Worm (Caenorhabditis elegans): ENCODE results near the gene cfap-20.

The cfap-20 gene

DNA sequence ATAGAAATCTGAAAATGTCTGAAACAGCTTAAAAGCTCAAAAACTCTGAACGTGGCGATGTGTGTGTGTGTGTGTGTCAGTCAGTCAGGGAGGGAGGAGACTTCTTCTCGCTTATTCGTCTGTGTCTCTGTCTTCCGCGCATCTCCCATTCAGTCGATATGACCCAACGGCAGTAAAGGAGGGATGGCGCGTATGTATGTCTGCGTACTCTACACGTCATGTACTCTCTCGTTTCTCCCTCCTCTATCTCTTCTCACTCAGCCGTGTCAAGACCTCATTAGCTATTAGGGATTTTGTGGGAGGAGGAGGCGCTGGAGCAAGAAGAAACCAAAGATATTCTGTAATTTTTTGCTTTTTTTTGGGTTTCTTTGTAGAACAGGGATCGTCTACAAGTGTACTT lies 5.3 kb downstream of the cfap-20 start:
- TF ChIP-seq ztf-1 (GFP tag; conservative IDR thresholded peaks at IDR 0.05), result no peak
- peak; percentile 75 for TF ChIP-seq crh-2 (tag; optimal IDR thresholded peaks at IDR 0.05)
- TF ChIP-seq nhr-6 (tag; optimal IDR thresholded peaks at IDR 0.05), result peak; percentile 9
- peak in 1 of 2 experiments; percentile 11 for TF ChIP-seq mdl-1 (tag; optimal IDR thresholded peaks at IDR 0.05)
- TF ChIP-seq Y55F3AM.14 (GFP tag; optimal IDR thresholded peaks at IDR 0.05), result no peak
- TF ChIP-seq nhr-129 (tag; optimal IDR thresholded peaks at IDR 0.05), result peak; percentile 91
- peak; percentile 58 for TF ChIP-seq zag-1 (tag; optimal IDR thresholded peaks at IDR 0.05)
- peak; percentile 5 for TF ChIP-seq nhr-21 (tag; optimal IDR thresholded peaks at IDR 0.05)
- peak; percentile 57 for TF ChIP-seq lin-11 (tag; optimal IDR thresholded peaks at IDR 0.05)
- no peak for TF ChIP-seq nhr-23 (tag; optimal IDR thresholded peaks at IDR 0.05)
- no peak for TF ChIP-seq ama-1 (optimal IDR thresholded peaks at IDR 0.05)
- no peak for TF ChIP-seq aly-2 (tag; optimal IDR thresholded peaks at IDR 0.05)
- peak; percentile 48 to 78 for TF ChIP-seq lsy-2 (tag; optimal IDR thresholded peaks at IDR 0.05)
- no peak for TF ChIP-seq ceh-16 (tag; optimal IDR thresholded peaks at IDR 0.05)
- TF ChIP-seq C34F6.9 (tag; optimal IDR thresholded peaks at IDR 0.05), result peak; percentile 92
- no peak for TF ChIP-seq nhr-12 (tag; optimal IDR thresholded peaks at IDR 0.05)
- TF ChIP-seq mab-5 (tag; optimal IDR thresholded peaks at IDR 0.05), result peak; percentile 18
- peak; percentile 77 for TF ChIP-seq F13H6.1 (tag; optimal IDR thresholded peaks at IDR 0.05)
- TF ChIP-seq peb-1 (tag; optimal IDR thresholded peaks at IDR 0.05), result no peak
- TF ChIP-seq fos-1 (tag; optimal IDR thresholded peaks at IDR 0.05), result peak; percentile 47
- no peak for TF ChIP-seq sma-3 (GFP tag; optimal IDR thresholded peaks at IDR 0.05)
- peak; percentile 68 for TF ChIP-seq sma-9 (GFP tag; optimal IDR thresholded peaks at IDR 0.05)
- TF ChIP-seq sma-9 (tag; optimal IDR thresholded peaks at IDR 0.05), result no peak
- TF ChIP-seq alr-1 (tag; optimal IDR thresholded peaks at IDR 0.05), result no peak
- TF ChIP-seq nhr-11 (tag; optimal IDR thresholded peaks at IDR 0.05), result no peak
- peak; percentile 84 for TF ChIP-seq unc-55 (GFP tag; optimal IDR thresholded peaks at IDR 0.05)
- no peak for TF ChIP-seq nhr-10 (tag; optimal IDR thresholded peaks at IDR 0.05)
- peak; percentile 62 for TF ChIP-seq egl-27 (tag; optimal IDR thresholded peaks at IDR 0.05)
- peak; percentile 45 for TF ChIP-seq lin-13 (GFP tag; optimal IDR thresholded peaks at IDR 0.05)
- TF ChIP-seq sem-4 (tag; optimal IDR thresholded peaks at IDR 0.05), result no peak
- TF ChIP-seq gmeb-1 (tag; optimal IDR thresholded peaks at IDR 0.05), result no peak

DNA sequence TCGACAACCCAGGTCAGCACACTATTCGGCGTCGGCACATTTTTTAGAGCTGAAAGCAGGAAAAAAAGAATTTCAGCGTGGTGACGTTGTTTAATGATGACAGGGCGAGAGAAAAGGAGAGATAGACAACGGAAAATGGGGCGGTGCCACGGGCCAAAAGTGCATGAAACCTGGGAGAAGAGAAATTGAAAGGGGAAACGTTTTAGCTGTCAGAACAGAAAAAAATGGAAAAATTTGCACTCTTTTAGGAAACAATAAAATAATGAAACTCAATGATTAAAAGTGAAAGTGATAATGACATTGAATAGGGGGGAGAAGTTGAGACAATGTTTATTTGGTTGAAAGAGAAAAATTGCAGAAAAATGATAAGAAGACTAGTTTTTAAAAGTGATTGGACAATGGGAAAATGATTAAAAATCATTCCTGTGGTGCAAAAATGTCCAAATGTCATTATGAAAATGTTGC lies 7.5 kb downstream of the cfap-20 start, which contains the start of gene pitp-1:
pitp-1 (minus strand) TSS at position 51 of the 465 bp plus-strand sequence.
- TF ChIP-seq crh-2 (tag; optimal IDR thresholded peaks at IDR 0.05), result peak; percentile 0
- TF ChIP-seq mab-5 (tag; optimal IDR thresholded peaks at IDR 0.05), result no peak
- TF ChIP-seq fos-1 (tag; optimal IDR thresholded peaks at IDR 0.05), result peak; percentile 76
- peak; percentile 70 for TF ChIP-seq blmp-1 (tag; optimal IDR thresholded peaks at IDR 0.05; ENCODE audit: insufficient read depth)
- peak; percentile 15 for TF ChIP-seq F13H6.1 (tag; optimal IDR thresholded peaks at IDR 0.05)

DNA sequence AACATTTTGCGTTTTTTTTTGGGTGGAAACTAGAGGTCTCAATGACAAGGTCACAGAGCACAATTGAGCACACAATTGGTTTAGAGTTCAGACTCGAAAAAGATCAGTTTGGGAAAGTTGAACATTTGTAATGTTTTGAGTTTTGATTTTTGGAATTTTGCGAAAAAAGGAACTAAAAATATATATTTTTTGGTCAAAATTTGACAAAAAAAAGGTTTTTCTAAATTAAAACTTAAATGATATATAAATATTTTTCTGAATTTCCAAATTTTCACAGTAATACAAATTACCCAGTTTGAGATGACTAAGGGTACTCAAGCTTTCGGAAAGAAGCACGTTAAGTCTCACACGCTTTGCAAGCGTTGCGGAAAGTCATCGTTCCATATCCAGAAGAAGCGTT lies 9.0 kb downstream of the cfap-20 start, which contains the start of gene rpl-37:
rpl-37 (plus strand) TSS at position 301 of the 400 bp plus-strand sequence.
- TF ChIP-seq elt-1 (tag; optimal IDR thresholded peaks at IDR 0.05) (no peak), mab-5 (tag; optimal IDR thresholded peaks at IDR 0.05) (no peak), ceh-16 (tag; optimal IDR thresholded peaks at IDR 0.05) (no peak), crh-2 (tag; optimal IDR thresholded peaks at IDR 0.05) (no peak), C34F6.9 (tag; optimal IDR thresholded peaks at IDR 0.05) (no peak), lsy-2 (tag; optimal IDR thresholded peaks at IDR 0.05) (no peak), Y55F3AM.14 (GFP tag; optimal IDR thresholded peaks at IDR 0.05) (no peak), mdl-1 (tag; optimal IDR thresholded peaks at IDR 0.05) (no peak), nhr-6 (tag; optimal IDR thresholded peaks at IDR 0.05) (no peak)

DNA sequence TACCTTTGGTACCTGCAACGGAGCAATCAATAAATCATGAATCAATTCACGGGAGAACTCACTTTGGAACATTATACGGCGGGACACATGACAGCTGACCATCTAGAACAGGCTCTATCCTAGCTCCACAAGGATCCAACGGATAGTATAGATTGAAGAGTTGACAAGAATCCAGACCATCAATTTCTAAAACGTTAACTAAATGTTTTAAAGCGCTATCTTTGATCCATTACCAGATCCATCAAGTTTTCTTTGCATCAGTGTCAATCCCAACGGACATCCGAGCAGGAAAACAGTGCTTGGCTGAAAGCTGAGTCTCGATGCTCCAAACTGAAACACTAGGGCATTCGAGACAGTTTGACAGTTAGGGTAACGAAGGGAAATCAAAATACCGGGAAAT lies 13.9 kb downstream of the cfap-20 start:
- TF ChIP-seq Y55F3AM.14 (GFP tag; optimal IDR thresholded peaks at IDR 0.05) (no peak), C34F6.9 (tag; optimal IDR thresholded peaks at IDR 0.05) (no peak), ztf-4 (tag; optimal IDR thresholded peaks at IDR 0.05) (no peak), lin-13 (GFP tag; optimal IDR thresholded peaks at IDR 0.05) (no peak), crh-2 (tag; optimal IDR thresholded peaks at IDR 0.05) (no peak), nhr-21 (tag; optimal IDR thresholded peaks at IDR 0.05) (no peak), lin-39 (tag; optimal IDR thresholded peaks at IDR 0.05) (no peak), lsy-2 (tag; optimal IDR thresholded peaks at IDR 0.05) (no peak), fos-1 (tag; optimal IDR thresholded peaks at IDR 0.05) (no peak), ceh-82 (tag; optimal IDR thresholded peaks at IDR 0.05) (no peak), nhr-6 (tag; optimal IDR thresholded peaks at IDR 0.05) (no peak), nhr-23 (tag; optimal IDR thresholded peaks at IDR 0.05) (no peak), R02D3.7 (tag; optimal IDR thresholded peaks at IDR 0.05) (no peak), ztf-1 (GFP tag; conservative IDR thresholded peaks at IDR 0.05) (no peak), egl-27 (tag; optimal IDR thresholded peaks at IDR 0.05) (no peak), mbf-1 (tag; optimal IDR thresholded peaks at IDR 0.05) (no peak), mab-5 (tag; optimal IDR thresholded peaks at IDR 0.05) (no peak)

Measured in whole organism, L2 larva.